Worm (Caenorhabditis elegans) whole organism, late embryonic: ENCODE results near the gene sgo-1.
A peak's percentile ranks its signal among the peaks of the same experiment; 100 is the strongest.

ENCODE experiments used
- C08G9.2 ChIP-seq: sonication (generic microtip); optimal IDR thresholded peaks from 2 replicates; lab custom pipeline; 2016; ENCODE audit warnings: mild to moderate bottlenecking, missing genetic modification characterization, moderate library complexity, missing compliant biosample characterization
- C38D4.7 ChIP-seq: fragments of 200-800 bp; sonication (Bioruptor generic); optimal IDR thresholded peaks from 2 replicates; lab custom pipeline; 2018; ENCODE audit warnings: mild to moderate bottlenecking, missing genetic modification characterization, moderate library complexity, missing compliant biosample characterization
- K09A11.1 ChIP-seq: sonication (generic microtip); optimal IDR thresholded peaks from 2 replicates; lab custom pipeline; 2017; ENCODE audit warnings: antibody characterized with exemption, mild to moderate bottlenecking, missing genetic modification characterization, missing compliant biosample characterization; ENCODE audit not compliant: insufficient read depth
- Y22D7AL.16 ChIP-seq: sonication (generic microtip); optimal IDR thresholded peaks from 2 replicates; lab custom pipeline; 2016; ENCODE audit warnings: missing genetic modification characterization, missing compliant biosample characterization
- ceh-14 ChIP-seq: sonication (generic microtip); optimal IDR thresholded peaks from 2 replicates; lab custom pipeline; 2016; ENCODE audit warnings: missing genotype, missing genetic modification characterization, missing compliant biosample characterization
- ceh-19 ChIP-seq: fragments of 200-800 bp; sonication (Bioruptor generic); optimal IDR thresholded peaks from 2 replicates; lab custom pipeline; 2018; ENCODE audit warnings: mild to moderate bottlenecking, missing genetic modification characterization, missing compliant biosample characterization
- ceh-24 ChIP-seq: sonication (generic microtip); optimal IDR thresholded peaks from 2 replicates; lab custom pipeline; 2016; ENCODE audit warnings: mild to moderate bottlenecking, missing genetic modification characterization, missing compliant biosample characterization
- ceh-34 ChIP-seq: sonication (generic microtip); optimal IDR thresholded peaks from 2 replicates; lab custom pipeline; 2016; ENCODE audit warnings: mild to moderate bottlenecking, missing genetic modification characterization, missing compliant biosample characterization
- ceh-45 ChIP-seq: fragments of 200-800 bp; sonication (Bioruptor generic); IDR thresholded peaks from 2 replicates; pipeline ENCODE4 v1.3.6; 2022; ENCODE audit warnings: missing genetic modification reagents, missing genetic modification characterization, missing compliant biosample characterization
- ceh-9 ChIP-seq: sonication (generic microtip); optimal IDR thresholded peaks from 2 replicates; lab custom pipeline; 2016; ENCODE audit warnings: mild to moderate bottlenecking, missing genetic modification characterization, inconsistent platforms, missing compliant biosample characterization
- dve-1 ChIP-seq: sonication (generic microtip); optimal IDR thresholded peaks from 2 replicates; lab custom pipeline; 2017; ENCODE audit warnings: antibody characterized with exemption, mild to moderate bottlenecking, missing genetic modification characterization, missing compliant biosample characterization
- elt-2 ChIP-seq: sonication (generic microtip); optimal IDR thresholded peaks from 2 replicates; lab custom pipeline; 2016; ENCODE audit warnings: missing genetic modification reagents, missing genetic modification characterization, missing compliant biosample characterization
- elt-4 ChIP-seq: sonication (generic microtip); optimal IDR thresholded peaks from 2 replicates; lab custom pipeline; 2016; ENCODE audit warnings: missing genetic modification characterization, missing compliant biosample characterization
- eyg-1 ChIP-seq: sonication (generic microtip); optimal IDR thresholded peaks from 2 replicates; lab custom pipeline; 2016; ENCODE audit warnings: missing genotype, missing genetic modification characterization, missing compliant biosample characterization
- hlh-13 ChIP-seq: fragments of 200-800 bp; sonication (Bioruptor generic); optimal IDR thresholded peaks from 2 replicates; lab custom pipeline; 2018; ENCODE audit warnings: mild to moderate bottlenecking, missing genetic modification characterization, missing compliant biosample characterization
- hlh-30 ChIP-seq: sonication (generic microtip); optimal IDR thresholded peaks from 2 replicates; lab custom pipeline; 2017; ENCODE audit warnings: antibody characterized with exemption, missing genetic modification characterization, missing compliant biosample characterization; ENCODE audit not compliant: insufficient read depth
- hlh-8 ChIP-seq: sonication (generic microtip); optimal IDR thresholded peaks from 2 replicates; lab custom pipeline; 2016; ENCODE audit warnings: missing genotype, missing genetic modification characterization, missing compliant biosample characterization
- lin-11 ChIP-seq: fragments of 200-800 bp; sonication (Bioruptor generic); optimal IDR thresholded peaks from 2 replicates; lab custom pipeline; 2018; ENCODE audit warnings: mild to moderate bottlenecking, missing genetic modification characterization, missing compliant biosample characterization
- madf-2 ChIP-seq: sonication (generic microtip); optimal IDR thresholded peaks from 2 replicates; lab custom pipeline; 2017; ENCODE audit warnings: missing genetic modification characterization, missing compliant biosample characterization
- nhr-11 ChIP-seq: fragments of 150-350 bp; optimal IDR thresholded peaks from 2 replicates; lab custom pipeline; 2014; ENCODE audit warnings: missing biosample characterization, missing genetic modification characterization
- odd-2 ChIP-seq: sonication (generic microtip); optimal IDR thresholded peaks from 2 replicates; lab custom pipeline; 2017; ENCODE audit warnings: antibody characterized with exemption, mild to moderate bottlenecking, missing genetic modification characterization, missing compliant biosample characterization
- pag-3 ChIP-seq: sonication (generic microtip); optimal IDR thresholded peaks from 2 replicates; lab custom pipeline; 2016; ENCODE audit warnings: missing compliant biosample characterization, missing genetic modification characterization, borderline replicate concordance
- pha-2 ChIP-seq: sonication (generic microtip); optimal IDR thresholded peaks from 2 replicates; lab custom pipeline; 2017; ENCODE audit warnings: mild to moderate bottlenecking, missing genetic modification characterization, missing compliant biosample characterization
- rnt-1 ChIP-seq: sonication (generic microtip); optimal IDR thresholded peaks from 2 replicates; lab custom pipeline; 2016; ENCODE audit warnings: missing genetic modification characterization, missing compliant biosample characterization
- syd-9 ChIP-seq: sonication (generic microtip); optimal IDR thresholded peaks from 2 replicates; lab custom pipeline; 2016; ENCODE audit warnings: mild to moderate bottlenecking, missing genetic modification characterization, moderate library complexity, missing compliant biosample characterization
- tbx-2 ChIP-seq: sonication (generic microtip); optimal IDR thresholded peaks from 2 replicates; lab custom pipeline; 2016; ENCODE audit warnings: missing genetic modification characterization, missing compliant biosample characterization
- tbx-7 ChIP-seq: sonication (generic microtip); optimal IDR thresholded peaks from 2 replicates; lab custom pipeline; 2016; ENCODE audit warnings: missing genotype, missing genetic modification characterization, missing compliant biosample characterization
- unc-86 ChIP-seq: sonication (generic microtip); optimal IDR thresholded peaks from 2 replicates; lab custom pipeline; 2016; ENCODE audit warnings: missing genetic modification characterization, missing compliant biosample characterization

Gene sgo-1

DNA sequence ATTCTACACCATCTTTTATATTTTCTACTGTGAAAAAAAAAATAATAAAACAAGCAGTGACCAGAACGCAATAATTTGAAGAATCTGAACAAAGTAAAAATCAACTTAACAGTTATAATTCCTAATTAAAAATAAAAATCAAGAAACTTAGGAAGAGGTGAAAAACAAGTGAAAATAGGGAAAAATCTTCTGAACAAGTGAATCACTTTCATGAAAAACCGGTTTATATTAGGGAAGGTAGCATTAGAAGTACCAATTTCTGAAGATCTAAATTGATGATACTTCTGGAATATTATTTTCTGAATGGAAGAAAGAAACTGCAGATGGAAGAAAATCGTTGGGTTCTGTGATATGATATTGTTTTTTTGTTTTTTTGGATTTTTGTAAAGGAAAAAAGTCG lies 40.2 kb upstream of the sgo-1 start:
- TF ChIP-seq unc-86 (tag; lab: Kevin White, UChicago) (no peak), tbx-7 (tag; lab: Kevin White, UChicago) (no peak), elt-4 (tag; lab: Kevin White, UChicago) (no peak), odd-2 (tag; lab: Kevin White, UChicago) (no peak), eyg-1 (tag; lab: Kevin White, UChicago) (no peak)

DNA sequence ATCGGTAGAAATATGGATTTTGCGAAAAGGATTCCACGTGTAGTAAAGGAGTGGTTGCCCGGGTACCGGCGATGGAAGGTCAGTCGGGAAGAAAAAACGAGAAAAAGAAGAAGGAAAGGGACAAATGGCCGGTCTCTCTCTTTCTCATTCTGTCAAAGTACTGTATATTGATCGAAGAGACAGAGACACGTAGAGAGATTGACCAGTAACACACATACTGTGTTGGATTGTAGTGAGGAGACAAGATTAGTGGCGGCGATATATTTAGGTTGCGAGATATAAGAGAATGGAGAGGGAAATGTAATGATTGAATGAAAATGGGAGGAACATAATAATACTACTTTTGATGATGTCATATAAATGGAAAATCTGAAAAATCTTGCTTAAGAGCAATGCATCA lies 39.7 kb upstream of the sgo-1 start:
- no peak for TF ChIP-seq nhr-11 (tag; lab: Kevin White, UChicago)
- TF ChIP-seq syd-9 (tag; lab: Kevin White, UChicago), result no peak
- TF ChIP-seq dve-1, result no peak
- TF ChIP-seq rnt-1 (tag; lab: Kevin White, UChicago), result no peak
- no peak for TF ChIP-seq odd-2 (tag; lab: Kevin White, UChicago)
- TF ChIP-seq elt-2 (tag; lab: Kevin White, UChicago), result no peak
- no peak for TF ChIP-seq hlh-30
- TF ChIP-seq ceh-24, result no peak
- TF ChIP-seq tbx-2, result no peak

DNA sequence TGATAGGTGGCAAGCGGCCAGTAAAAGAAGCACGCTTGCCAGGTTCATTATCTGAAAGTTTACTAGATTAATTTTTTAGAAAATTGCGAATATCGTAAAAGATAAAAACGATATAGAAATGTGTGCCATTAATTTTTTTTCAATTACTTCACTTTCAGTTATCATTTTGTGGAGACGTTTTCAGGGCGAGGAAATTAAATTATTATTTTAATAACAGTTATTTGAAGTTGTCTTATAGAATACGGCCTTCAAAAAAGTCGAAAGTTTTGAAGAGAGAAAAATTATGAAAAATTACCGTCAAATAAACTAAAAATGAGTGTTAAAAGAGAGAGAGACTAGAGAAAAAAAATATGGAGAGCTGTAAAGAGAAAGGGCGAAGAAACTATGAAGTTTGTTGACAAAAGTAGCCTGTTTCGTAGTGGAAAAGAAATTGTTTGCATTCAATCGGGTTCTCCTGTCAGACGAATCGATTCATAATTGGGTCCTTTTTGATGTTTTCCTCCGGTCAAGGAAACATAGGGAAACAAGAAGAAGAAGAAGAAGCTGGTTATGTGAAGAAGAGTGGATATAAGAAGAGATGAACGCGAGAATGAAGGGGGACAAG lies 38.4 kb upstream of the sgo-1 start, which contains the start of gene erp-44.2:
Gene erp-44.2 (minus strand): TSS at position 51 of the 604 bp plus-strand sequence.
- TF ChIP-seq ceh-9 (tag; lab: Kevin White, UChicago), result no peak
- TF ChIP-seq syd-9 (tag; lab: Kevin White, UChicago), result no peak
- TF ChIP-seq lin-11, result no peak
- TF ChIP-seq madf-2 (tag; lab: Kevin White, UChicago), result no peak
- TF ChIP-seq hlh-8 (tag; lab: Kevin White, UChicago), result no peak
- no peak for TF ChIP-seq C38D4.7
- no peak for TF ChIP-seq tbx-7 (tag; lab: Kevin White, UChicago)
- TF ChIP-seq, all 69 proteins: peak for 0

DNA sequence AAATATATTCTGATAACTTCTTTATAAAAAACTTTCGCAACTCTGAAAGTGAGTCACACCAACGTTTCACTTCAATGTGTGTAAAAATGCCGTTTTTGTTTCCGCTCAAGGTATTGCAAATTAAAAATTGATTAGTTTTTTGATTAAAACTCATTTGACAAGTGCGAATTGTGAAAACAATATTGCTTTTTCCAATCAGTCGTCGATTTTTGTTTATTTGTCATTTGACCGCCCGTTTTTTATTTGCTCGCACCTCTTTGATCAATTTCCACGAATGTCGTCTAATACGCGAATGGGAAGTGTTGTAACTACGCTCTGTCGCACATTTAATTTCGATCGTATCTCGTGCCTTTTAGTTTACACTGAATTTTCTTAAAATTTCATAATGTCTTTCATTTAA lies 33.9 kb upstream of the sgo-1 start, which contains the start of gene mvb-12:
Gene mvb-12 (plus strand): TSS at position 375 of the 400 bp plus-strand sequence.
- TF ChIP-seq hlh-13 (GFP tag; lab: Kevin White, UChicago) (no peak), ceh-14 (peak; percentile 40), C08G9.2 (tag; lab: Kevin White, UChicago) (no peak), ceh-19 (GFP tag; lab: Kevin White, UChicago) (no peak), Y22D7AL.16 (no peak), dve-1 (no peak), ceh-34 (no peak), hlh-30 (peak; percentile 29), pag-3 (tag; lab: Kevin White, UChicago) (no peak)

DNA sequence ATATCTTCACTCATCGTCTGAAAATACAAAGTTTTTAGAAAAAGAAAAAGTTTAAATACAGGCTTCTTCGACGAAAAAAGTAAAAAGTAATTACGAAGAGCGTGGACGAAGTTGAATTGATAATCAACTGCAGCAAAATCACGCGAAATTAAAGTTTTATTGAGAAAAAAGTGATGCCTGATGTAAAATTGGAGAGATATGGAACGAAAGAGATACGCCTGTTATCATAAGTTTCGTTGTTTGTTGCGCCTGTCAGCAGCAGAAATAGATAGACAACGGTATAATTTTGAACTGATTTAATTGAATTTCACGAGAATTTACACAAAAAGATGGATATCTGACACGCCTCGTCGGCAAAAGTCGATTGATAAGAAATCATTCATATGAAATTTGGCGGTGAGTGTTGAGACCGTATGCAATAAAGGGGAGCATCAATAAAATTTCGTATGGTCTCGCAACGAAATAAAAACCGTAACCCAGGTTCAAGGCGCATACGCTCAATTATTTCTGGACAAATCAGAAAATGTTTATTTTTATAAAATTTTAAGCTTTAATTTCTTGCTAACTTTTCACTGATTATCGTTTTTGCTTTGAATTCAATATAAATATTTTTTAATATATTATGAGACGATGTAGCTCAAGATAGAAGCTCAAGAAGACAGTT lies 33.1 kb upstream of the sgo-1 start, which contains the start of gene C06A6.4:
Gene C06A6.4 (minus strand): TSS at position 24 of the 664 bp plus-strand sequence.
- TF ChIP-seq tbx-2 (no peak), elt-2 (tag; lab: Kevin White, UChicago) (peak; percentile 2)

DNA sequence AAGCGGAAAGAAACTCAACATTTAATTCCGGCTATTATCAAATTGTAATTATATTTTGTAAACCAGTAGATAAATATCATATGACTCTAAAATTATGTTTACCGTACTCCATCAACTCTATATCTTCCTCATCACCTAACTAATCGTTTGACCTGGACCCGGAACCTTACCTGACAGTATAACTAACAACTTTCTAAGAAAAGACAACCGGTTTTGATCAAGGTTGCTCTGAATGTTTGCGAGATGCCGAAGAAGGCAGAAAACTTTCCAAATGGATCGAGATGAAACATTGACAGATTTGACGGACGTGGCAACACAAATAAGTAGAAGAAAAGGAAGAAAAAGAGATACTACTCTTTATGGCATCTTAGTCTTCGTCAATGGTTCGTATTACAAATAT lies 28.4 kb upstream of the sgo-1 start:
- TF ChIP-seq unc-86 (tag; lab: Kevin White, UChicago) (no peak), pag-3 (tag; lab: Kevin White, UChicago) (no peak), K09A11.1 (no peak), pha-2 (tag; lab: Kevin White, UChicago) (no peak)

DNA sequence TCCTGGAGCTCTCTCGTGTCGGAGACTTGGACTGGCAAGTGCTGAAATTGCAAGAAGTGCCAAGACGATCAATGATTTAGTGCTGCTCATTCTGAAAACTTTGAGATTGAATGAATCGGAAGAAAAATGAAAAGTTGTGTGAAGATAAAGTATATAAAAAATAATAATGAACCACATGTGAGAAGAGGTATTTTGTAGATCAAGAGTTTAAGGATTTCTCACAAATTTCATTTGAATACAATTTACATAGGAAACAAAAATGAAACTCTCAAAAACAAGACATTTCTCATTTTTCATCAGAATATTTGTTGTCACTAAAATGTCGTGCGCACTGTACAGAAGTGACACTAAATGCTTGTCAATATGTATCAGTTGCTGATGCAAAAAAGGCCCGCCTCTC lies 26.2 kb upstream of the sgo-1 start, which contains the start of gene T14A8.2:
Gene T14A8.2 (minus strand): TSS at position 101 of the 400 bp plus-strand sequence.
- no peak for TF ChIP-seq ceh-45 (GFP tag; lab: Robert Waterston, UW)
